Worm (Caenorhabditis elegans) whole organism, L4 larva: ENCODE data around the gene R01H10.4.

ENCODE experiments used
- ZK546.5 ChIP-seq, 2 experiments: sonication (generic microtip); optimal IDR thresholded peaks; 2 replicates each; lab custom pipeline; 2017; ENCODE audit warnings: missing biosample characterization in 2 of 2, missing genetic modification characterization in 2 of 2
- ama-1 ChIP-seq: fragments of 150-350 bp; optimal IDR thresholded peaks from 2 replicates; lab custom pipeline; 2014; ENCODE audit warnings: inconsistent platforms, mixed read lengths
- egl-27 ChIP-seq: sonication (generic microtip); optimal IDR thresholded peaks from 3 replicates; lab custom pipeline; 2017; ENCODE audit warnings: missing biosample characterization, missing genetic modification reagents, missing genetic modification characterization
- fkh-10 ChIP-seq: fragments of 150-350 bp; optimal IDR thresholded peaks from 2 replicates; lab custom pipeline; 2014; ENCODE audit warnings: missing biosample characterization, missing genetic modification reagents, missing genetic modification characterization
- lin-13 ChIP-seq: fragments of 150-350 bp; optimal IDR thresholded peaks from 2 replicates; lab custom pipeline; 2014; ENCODE audit warnings: missing biosample characterization, missing genetic modification reagents, missing genetic modification characterization
- lin-39 ChIP-seq: fragments of 150-350 bp; optimal IDR thresholded peaks from 2 replicates; lab custom pipeline; 2014; ENCODE audit warnings: missing biosample characterization, missing genetic modification reagents, missing genetic modification characterization
- mep-1 ChIP-seq: fragments of 150-350 bp; sonication (generic microtip); optimal IDR thresholded peaks from 3 replicates; lab custom pipeline; 2014; ENCODE audit warnings: missing biosample characterization, missing genetic modification characterization
- nhr-11 ChIP-seq: fragments of 150-350 bp; optimal IDR thresholded peaks from 2 replicates; lab custom pipeline; 2014; ENCODE audit warnings: missing biosample characterization, missing genetic modification characterization

ce11 chrIII:10216585-10217278 lies 37.9 kb upstream of the R01H10.4 start, which contains the start of gene cts-1:
- no peak for TF ChIP-seq lin-39 (tag; lab: Kevin White, UChicago)
- TF ChIP-seq fkh-10, result no peak
- TF ChIP-seq nhr-11 (tag; lab: Kevin White, UChicago), result peak; percentile 74
- peak; percentile 68 for TF ChIP-seq ama-1 (lab: Kevin White, UChicago)
- peak; percentile 37 for TF ChIP-seq lin-13 (GFP tag; lab: Kevin White, UChicago)
- TF ChIP-seq mep-1 (tag; lab: Kevin White, UChicago), result peak; percentile 89
- no peak for TF ChIP-seq egl-27
- TF ChIP-seq ZK546.5 (tag; optimal IDR thresholded peaks at IDR 0.05; lab: Kevin White, UChicago), result no peak
